Worm (Caenorhabditis elegans) whole organism, L4/young adult: Measurements from ENCODE around the gene cest-2.2.

Experiments used
- dao-5 ChIP-seq: sonication (generic microtip); optimal IDR thresholded peaks from 2 replicates; lab custom pipeline; 2016; ENCODE audit warnings: missing genotype, missing genetic modification characterization, moderate library complexity, missing compliant biosample characterization
- him-1 ChIP-seq: sonication (generic microtip); optimal IDR thresholded peaks from 2 replicates; lab custom pipeline; 2016; ENCODE audit warnings: missing genotype, missing genetic modification reagents, missing genetic modification characterization, missing compliant biosample characterization

- TF ChIP-seq him-1 (tag; lab: Kevin White, UChicago), result no peak
- no peak for TF ChIP-seq dao-5
Measured at ce11 chrV:14166630-14167029, 8.5 kb downstream of the cest-2.2 start, which contains the start of gene cest-1.1.
